Worm (Caenorhabditis elegans): ENCODE measurements around the gene ZK430.5.

Gene ZK430.5

DNA sequence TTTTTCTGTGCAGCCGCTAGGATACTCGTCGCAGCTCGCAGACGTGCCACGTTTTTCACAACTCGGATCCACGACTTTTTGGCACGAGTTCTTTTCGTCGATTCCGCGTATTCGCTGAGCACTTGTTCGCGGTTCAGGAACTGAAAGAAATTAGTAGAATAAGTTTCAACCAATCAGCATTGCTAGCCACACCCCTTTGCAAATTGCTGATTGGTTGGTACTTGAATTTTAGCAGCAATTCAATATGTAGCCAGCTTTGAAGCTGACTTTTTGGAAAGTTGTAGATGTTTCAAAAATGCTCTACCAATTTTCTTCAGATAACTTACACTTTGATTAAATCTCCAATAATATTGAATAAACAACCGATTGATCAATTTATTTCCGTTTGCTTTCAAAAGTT, 35.8 kb downstream of the ZK430.5 start:
- TF ChIP-seq snpc-4 (tag; optimal IDR thresholded peaks at IDR 0.05) (no peak), nhr-85 (tag) (no peak), unc-30 (tag; optimal IDR thresholded peaks at IDR 0.05) (no peak), lin-35 (GFP tag; optimal IDR thresholded peaks at IDR 0.05) (no peak), nhr-12 (tag; optimal IDR thresholded peaks at IDR 0.05) (no peak), nhr-76 (tag; optimal IDR thresholded peaks at IDR 0.05) (no peak), egl-27 (tag; optimal IDR thresholded peaks at IDR 0.05) (no peak), egl-13 (tag; optimal IDR thresholded peaks at IDR 0.05) (no peak), ces-1 (GFP tag; optimal IDR thresholded peaks at IDR 0.05) (no peak), unc-62 (GFP tag; optimal IDR thresholded peaks at IDR 0.05) (no peak)

DNA sequence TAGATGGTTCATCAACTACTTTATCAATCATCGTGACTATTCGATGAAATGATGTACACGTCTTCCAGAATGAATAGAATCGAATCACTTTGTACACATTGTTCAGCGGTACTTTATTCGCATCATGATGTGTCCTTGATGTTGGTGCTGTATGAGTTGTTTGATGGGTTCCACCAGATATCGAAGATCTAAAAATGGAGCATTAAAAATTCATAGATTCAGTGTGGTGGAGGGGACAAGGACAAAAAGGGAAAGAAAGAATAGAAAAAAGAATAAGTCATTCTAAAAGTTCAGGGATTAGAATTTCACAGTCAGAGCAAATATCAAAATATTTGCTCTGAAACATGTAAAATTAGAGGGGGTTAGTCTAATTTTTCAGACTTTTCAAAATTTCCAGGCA, 39.4 kb downstream of the ZK430.5 start:
- TF ChIP-seq grh-1 (GFP tag; IDR thresholded peaks at IDR 0.05), result no peak

DNA sequence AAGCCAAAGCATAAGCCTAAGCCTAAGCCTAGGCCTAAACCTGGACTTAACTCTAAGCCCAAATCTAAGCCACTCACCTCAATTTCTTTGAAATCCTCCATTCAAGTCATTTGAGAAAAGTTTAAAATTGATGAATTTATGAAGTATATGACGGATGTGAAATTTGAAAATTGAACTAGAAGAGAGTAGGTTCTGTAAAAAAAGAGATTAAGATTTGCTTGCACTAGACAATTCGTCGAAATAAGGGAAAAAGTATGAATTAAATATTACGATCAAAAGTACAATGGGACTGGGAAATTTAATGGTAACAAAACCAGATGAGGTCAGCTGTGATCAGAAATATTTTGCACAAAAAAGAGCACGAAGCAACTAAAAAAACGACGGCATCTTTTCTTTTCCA, 47.6 kb downstream of the ZK430.5 start, which contains the start of gene twk-2:
Gene twk-2, minus strand, starts transcription at position 101 of the 400 bp plus-strand sequence.
- TF ChIP-seq skn-1 (tag; optimal IDR thresholded peaks at IDR 0.05) (no peak), unc-130 (tag; optimal IDR thresholded peaks at IDR 0.05) (no peak), alr-1 (tag; optimal IDR thresholded peaks at IDR 0.05; ENCODE audit: borderline replicate concordance) (no peak), egl-27 (tag; optimal IDR thresholded peaks at IDR 0.05) (no peak), tlp-1 (tag; optimal IDR thresholded peaks at IDR 0.05) (no peak), elt-3 (tag; optimal IDR thresholded peaks at IDR 0.05) (no peak), Y116A8C.19 (tag; optimal IDR thresholded peaks at IDR 0.05; ENCODE audit: borderline replicate concordance) (no peak), pqm-1 (tag; optimal IDR thresholded peaks at IDR 0.05) (no peak), unc-30 (tag; optimal IDR thresholded peaks at IDR 0.05) (no peak), fos-1 (tag; optimal IDR thresholded peaks at IDR 0.05) (no peak), fkh-4 (tag; optimal IDR thresholded peaks at IDR 0.05; ENCODE audit: borderline replicate concordance) (no peak), C04F5.9 (tag; optimal IDR thresholded peaks at IDR 0.05) (no peak), nhr-11 (tag; optimal IDR thresholded peaks at IDR 0.05) (no peak)

DNA sequence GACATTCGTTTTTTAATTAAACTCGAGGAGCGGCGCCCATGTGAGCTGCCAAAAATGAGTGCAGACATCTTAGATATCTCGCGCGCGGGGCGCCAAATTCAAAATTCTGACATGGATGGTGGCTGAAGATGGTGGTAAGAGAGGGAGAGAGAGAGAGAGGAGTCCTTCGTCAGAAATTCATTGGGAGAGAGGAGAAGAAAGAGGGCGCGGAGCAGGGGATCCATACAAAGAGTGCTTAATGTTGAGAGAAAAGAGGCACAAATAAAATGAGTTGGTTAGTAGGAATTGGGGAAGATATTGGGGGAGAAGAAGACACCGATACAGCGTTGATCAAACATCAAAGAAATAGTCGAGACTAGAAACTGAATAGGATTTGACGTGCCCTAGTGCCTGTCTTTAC, 48.0 kb downstream of the ZK430.5 start:
- TF ChIP-seq lin-35 (GFP tag; optimal IDR thresholded peaks at IDR 0.05), result peak in 1 of 2 experiments; percentile 34
- TF ChIP-seq pag-3 (tag; optimal IDR thresholded peaks at IDR 0.05; ENCODE audit: borderline replicate concordance, insufficient read depth), result no peak
- no peak for TF ChIP-seq isw-1 (GFP tag; IDR thresholded peaks at IDR 0.05)
- no peak for TF ChIP-seq dsc-1 (tag; optimal IDR thresholded peaks at IDR 0.05)
- peak; percentile 55 for TF ChIP-seq unc-86 (tag; optimal IDR thresholded peaks at IDR 0.05)
- TF ChIP-seq dpl-1 (GFP tag; optimal IDR thresholded peaks at IDR 0.05), result peak in 1 of 3 experiments; percentile 35
- TF ChIP-seq lin-14 (GFP tag; optimal IDR thresholded peaks at IDR 0.05), result peak; percentile 60
- no peak for TF ChIP-seq ceh-88 (GFP tag; IDR thresholded peaks at IDR 0.05)
- TF ChIP-seq efl-1 (optimal IDR thresholded peaks at IDR 0.05), result no peak
- TF ChIP-seq efl-1 (GFP tag; optimal IDR thresholded peaks at IDR 0.05 in 1 of 2), result peak; percentile 13 to 56
- no peak for TF ChIP-seq ceh-82 (tag; optimal IDR thresholded peaks at IDR 0.05)
- no peak for TF ChIP-seq rnt-1 (tag; optimal IDR thresholded peaks at IDR 0.05)
- TF ChIP-seq nhr-19 (GFP tag; conservative IDR thresholded peaks at IDR 0.05), result no peak

DNA sequence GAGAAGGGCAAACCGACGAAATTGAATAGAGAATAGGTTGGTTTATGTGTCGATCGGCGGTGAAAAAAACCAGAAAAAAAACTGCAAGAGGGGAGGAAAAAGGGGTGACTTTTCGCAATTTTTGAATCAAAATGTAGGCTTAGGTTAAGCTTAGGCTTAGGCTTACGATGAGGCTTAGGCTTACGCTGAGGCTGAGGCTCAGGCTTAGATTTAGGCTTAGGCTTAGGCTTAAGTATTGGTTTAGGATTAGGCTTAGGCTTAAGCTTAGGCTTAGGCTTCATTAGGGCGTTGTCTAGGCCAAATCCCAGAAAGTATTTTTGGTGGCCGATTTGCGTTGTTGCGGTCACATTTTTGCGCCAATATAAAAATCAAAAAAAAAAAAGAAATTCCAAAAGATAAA, 49.4 kb downstream of the ZK430.5 start:
- TF ChIP-seq snu-23 (GFP tag; optimal IDR thresholded peaks at IDR 0.05), result no peak
- TF ChIP-seq sptf-1 (tag; optimal IDR thresholded peaks at IDR 0.05), result no peak
- TF ChIP-seq unc-98 (GFP tag; IDR thresholded peaks at IDR 0.05), result no peak
- TF ChIP-seq elt-2 (tag; optimal IDR thresholded peaks at IDR 0.05), result no peak
- TF ChIP-seq nhr-76 (tag; optimal IDR thresholded peaks at IDR 0.05), result no peak
- no peak for TF ChIP-seq nhr-71 (tag; optimal IDR thresholded peaks at IDR 0.05)
